Fruit fly (Drosophila melanogaster): ENCODE data around the gene Cph.
A peak's percentile ranks its signal among the peaks of the same experiment; 100 is the strongest.

The Cph gene

dm6 chrX:7193902-7194301 is 56.4 kb downstream of the Cph start (continued):
- no peak for TF ChIP-seq CG3065 (GFP tag; optimal IDR thresholded peaks at IDR 0.05)
- TF ChIP-seq ato (GFP tag; IDR thresholded peaks at IDR 0.05; ENCODE audit: partially characterized antibody) = no peak
- peak; percentile 8 for TF ChIP-seq CG12071 (GFP tag; optimal IDR thresholded peaks at IDR 0.05)
- TF ChIP-seq Nf-YA (GFP tag; IDR thresholded peaks at IDR 0.05) = no peak
- no peak for TF ChIP-seq sisA (GFP tag; IDR thresholded peaks at IDR 0.05)
- no peak for TF ChIP-seq tup (GFP tag; optimal IDR thresholded peaks at IDR 0.05)
- TF ChIP-seq Nf-YB (GFP tag; optimal IDR thresholded peaks at IDR 0.05) = peak; percentile 72
- TF ChIP-seq CG30020 (tag; optimal IDR thresholded peaks at IDR 0.05) = no peak
- TF ChIP-seq sqz (GFP tag; optimal IDR thresholded peaks at IDR 0.05) = no peak
- no peak for TF ChIP-seq CG9876 (GFP tag; optimal IDR thresholded peaks at IDR 0.05)
- TF ChIP-seq Deaf1 (tag; optimal IDR thresholded peaks at IDR 0.05) = peak; percentile 57
- peak; percentile 49; the same call in 1 of the 2 replicates for TF ChIP-seq Adf1 (GFP tag; IDR thresholded peaks at IDR 0.05)
- TF ChIP-seq croc (GFP tag; conservative IDR thresholded peaks at IDR 0.05) = no peak
- TF ChIP-seq ewg (GFP tag; optimal IDR thresholded peaks at IDR 0.05) = peak; percentile 76
- no peak for TF ChIP-seq sob (GFP tag; IDR thresholded peaks at IDR 0.05)
- no peak for TF ChIP-seq CG2199 (GFP tag; IDR thresholded peaks at IDR 0.05)
- TF ChIP-seq Eip74EF (GFP tag; optimal IDR thresholded peaks at IDR 0.05) = no peak

DNA sequence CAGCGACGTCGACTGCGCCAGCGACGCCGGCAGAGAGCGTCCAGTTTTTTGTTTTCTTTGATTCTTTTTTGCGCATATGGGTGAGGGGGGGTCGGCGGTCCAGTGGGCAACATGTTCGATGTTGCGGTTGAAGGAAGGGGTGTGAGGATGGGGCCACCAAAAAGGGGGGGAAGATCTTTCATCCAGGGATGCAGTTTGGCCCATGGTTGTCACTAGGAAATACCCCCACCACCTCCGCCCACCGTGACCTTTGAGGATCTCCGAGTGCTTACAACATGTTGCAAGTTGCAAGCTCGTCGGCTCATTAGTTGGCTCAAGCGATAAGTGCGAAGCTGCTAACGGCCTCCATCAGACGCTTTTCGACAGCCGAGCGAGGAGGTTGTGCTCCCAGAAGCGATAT is 57.3 kb downstream of the Cph start:
- TF ChIP-seq CG5180 (GFP tag; optimal IDR thresholded peaks at IDR 0.05) = peak; percentile 98
- no peak for TF ChIP-seq CG1647 (GFP tag; optimal IDR thresholded peaks at IDR 0.05)
- peak; percentile 21 for TF ChIP-seq nom (GFP tag; optimal IDR thresholded peaks at IDR 0.05)
- 0 out of 2 replicates have a peak, but pooled peaks have one; percentile 14 for TF ChIP-seq CG4360 (GFP tag; IDR thresholded peaks at IDR 0.05)
- peak; percentile 59 for TF ChIP-seq Jarid2 (GFP tag; optimal IDR thresholded peaks at IDR 0.05)
- TF ChIP-seq Med (GFP tag) = peak; percentile 31
- TF ChIP-seq bsh (GFP tag; optimal IDR thresholded peaks at IDR 0.05) = peak in 1 of 2 experiments; percentile 3
- TF ChIP-seq crol (GFP tag; IDR thresholded peaks at IDR 0.05) = peak; percentile 88
- TF ChIP-seq Adf1 (GFP tag; IDR thresholded peaks at IDR 0.05) = peak; percentile 91
- no peak for TF ChIP-seq CG12219 (GFP tag; optimal IDR thresholded peaks at IDR 0.05)
- TF ChIP-seq tup (GFP tag; optimal IDR thresholded peaks at IDR 0.05) = no peak
- TF ChIP-seq cg (GFP tag; optimal IDR thresholded peaks at IDR 0.05) = peak; percentile 42
- 0 out of 3 replicates have a peak, but pooled peaks have one; percentile 30 for TF ChIP-seq CG6791 (GFP tag; IDR thresholded peaks at IDR 0.05; ENCODE audit: partially characterized antibody)
- TF ChIP-seq Deaf1 (tag; optimal IDR thresholded peaks at IDR 0.05) = peak; percentile 70
- TF ChIP-seq CG17829 (tag; optimal IDR thresholded peaks at IDR 0.05) = no peak
- TF ChIP-seq Dek (tag; optimal IDR thresholded peaks at IDR 0.05) = no peak
- peak; percentile 48; the same call in 1 of the 2 replicates for TF ChIP-seq chm (GFP tag; IDR thresholded peaks at IDR 0.05)
- peak in 1 of 2 experiments; percentile 75 for TF ChIP-seq Hr78 (GFP tag; optimal IDR thresholded peaks at IDR 0.05)

- TF ChIP-seq CG10654 (GFP tag; optimal IDR thresholded peaks at IDR 0.05) (no peak), ewg (GFP tag; optimal IDR thresholded peaks at IDR 0.05) (peak; percentile 11), Nf-YB (GFP tag; optimal IDR thresholded peaks at IDR 0.05) (peak; percentile 60), Dad (GFP tag; optimal IDR thresholded peaks at IDR 0.05) (no peak), fu2 (GFP tag; optimal IDR thresholded peaks at IDR 0.05) (no peak), Dp (GFP tag; optimal IDR thresholded peaks at IDR 0.05) (no peak), CG15073 (GFP tag; optimal IDR thresholded peaks at IDR 0.05) (no peak), CG2120 (GFP tag; optimal IDR thresholded peaks at IDR 0.05) (no peak), Doc3 (GFP tag; IDR thresholded peaks at IDR 0.05; ENCODE audit: partially characterized antibody) (no peak), Ptx1 (GFP tag; IDR thresholded peaks at IDR 0.05) (no peak), CG11695 (GFP tag; IDR thresholded peaks at IDR 0.05) (no peak), kay (GFP tag; optimal IDR thresholded peaks at IDR 0.05) (no peak), ato (GFP tag; IDR thresholded peaks at IDR 0.05; ENCODE audit: partially characterized antibody) (no peak), CG3726 (GFP tag; IDR thresholded peaks at IDR 0.05) (no peak), klu (GFP tag; IDR thresholded peaks at IDR 0.05) (no peak), corto (GFP tag; optimal IDR thresholded peaks at IDR 0.05) (no peak), kah (GFP tag; optimal IDR thresholded peaks at IDR 0.05) (no peak), seq (GFP tag; IDR thresholded peaks at IDR 0.05) (peak; percentile 60; the same call in 1 of the 2 replicates), Nf-YC (tag; optimal IDR thresholded peaks at IDR 0.05) (peak; percentile 73)
These were observed 58.1 kb downstream of the Cph start for dm6 chrX:7195580-7195979.
